Worm (Caenorhabditis elegans) whole organism, L4 larva: ENCODE results near the gene C14C11.4.

Experiments used
- D1046.2 ChIP-seq: fragments of 200-800 bp; sonication (Bioruptor generic); IDR thresholded peaks from 2 replicates; pipeline ENCODE4 v1.3.6; 2022; ENCODE audit warnings: missing genetic modification characterization, missing compliant biosample characterization
- T26A8.4 ChIP-seq: fragments of 200-800 bp; sonication (Bioruptor generic); IDR thresholded peaks from 2 replicates; pipeline ENCODE4 v1.3.6; 2022; ENCODE audit warnings: missing genetic modification characterization, missing compliant biosample characterization
- Y75B8A.6 ChIP-seq: fragments of 200-800 bp; sonication (Bioruptor generic); IDR thresholded peaks from 2 replicates; pipeline ENCODE4 v1.3.6; 2022; ENCODE audit warnings: missing genetic modification reagents, missing genetic modification characterization, missing compliant biosample characterization
- ZK337.2 ChIP-seq: fragments of 200-800 bp; sonication (Bioruptor generic); IDR thresholded peaks from 2 replicates; pipeline ENCODE4 v1.3.6; 2022; ENCODE audit warnings: missing genetic modification reagents, missing genetic modification characterization, missing compliant biosample characterization
- aha-1 ChIP-seq: fragments of 150-350 bp; peaks from one replicate; lab custom pipeline; 2014; ENCODE audit warnings: missing biosample characterization, missing genetic modification characterization
- aly-2 ChIP-seq: sonication (generic microtip); optimal IDR thresholded peaks from 2 replicates; lab custom pipeline; 2018; ENCODE audit warnings: missing biosample characterization, missing genetic modification characterization
- ama-1 ChIP-seq: fragments of 150-350 bp; optimal IDR thresholded peaks from 2 replicates; lab custom pipeline; 2014; ENCODE audit warnings: inconsistent platforms, mixed read lengths
- ceh-28 ChIP-seq: fragments of 150-350 bp; optimal IDR thresholded peaks from 2 replicates; lab custom pipeline; 2014; ENCODE audit warnings: missing biosample characterization, missing genetic modification reagents, missing genetic modification characterization
- ceh-32 ChIP-seq: sonication (generic microtip); optimal IDR thresholded peaks from 2 replicates; lab custom pipeline; 2016; ENCODE audit warnings: mild to moderate bottlenecking, missing genetic modification characterization, missing compliant biosample characterization; ENCODE audit not compliant: poor library complexity
- ceh-62 ChIP-seq: sonication (generic microtip); optimal IDR thresholded peaks from 2 replicates; lab custom pipeline; 2017; ENCODE audit warnings: missing biosample characterization, missing genetic modification characterization
- ceh-82 ChIP-seq: sonication (generic microtip); optimal IDR thresholded peaks from 2 replicates; lab custom pipeline; 2017; ENCODE audit warnings: missing biosample characterization, missing genetic modification characterization
- ctbp-1 ChIP-seq: fragments of 200-800 bp; sonication (Bioruptor generic); IDR thresholded peaks from 2 replicates; pipeline ENCODE4 v1.3.6; 2022; ENCODE audit warnings: missing genetic modification reagents, missing genetic modification characterization, missing compliant biosample characterization
- daf-16 ChIP-seq, 3 experiments: sonication (generic microtip); optimal IDR thresholded peaks; 2 replicates each; lab custom pipeline; 2016 to 2017; ENCODE audit warnings: missing genetic modification characterization in 3 of 3, missing genetic modification reagents in 3 of 3, mild to moderate bottlenecking in 2 of 3, missing compliant biosample characterization in 2 of 3, missing biosample characterization in 1 of 3, moderate library complexity in 1 of 3
- daf-19 ChIP-seq: fragments of 200-800 bp; sonication (Bioruptor generic); conservative IDR thresholded peaks from 2 replicates; pipeline ENCODE4 v1.3.6; 2022; ENCODE audit warnings: missing genetic modification characterization, missing compliant biosample characterization
- dmd-6 ChIP-seq: fragments of 200-800 bp; sonication (Bioruptor generic); IDR thresholded peaks from 2 replicates; pipeline ENCODE4 v1.3.6; 2022; ENCODE audit warnings: missing genetic modification reagents, missing genetic modification characterization, missing compliant biosample characterization
- dmd-8 ChIP-seq: fragments of 200-800 bp; sonication (Bioruptor generic); IDR thresholded peaks from 2 replicates; pipeline ENCODE4 v1.3.6; 2022; ENCODE audit warnings: missing genetic modification characterization, missing compliant biosample characterization
- dpl-1 ChIP-seq: fragments of 150-350 bp; optimal IDR thresholded peaks from 2 replicates; lab custom pipeline; 2014; ENCODE audit warnings: missing biosample characterization, missing genetic modification reagents, missing genetic modification characterization
- dve-1 ChIP-seq: sonication (generic microtip); optimal IDR thresholded peaks from 2 replicates; lab custom pipeline; 2017; ENCODE audit warnings: antibody characterized with exemption, mild to moderate bottlenecking, missing genetic modification characterization, missing compliant biosample characterization; ENCODE audit not compliant: insufficient read depth
- hif-1 ChIP-seq, 2 experiments: sonication (generic microtip); optimal IDR thresholded peaks; 2 replicates each; lab custom pipeline; 2016 to 2017; ENCODE audit warnings: missing compliant biosample characterization in 2 of 2, missing genetic modification characterization in 2 of 2, missing genetic modification reagents in 2 of 2, missing genotype in 2 of 2, mild to moderate bottlenecking in 1 of 2
- hlh-11 ChIP-seq: fragments of 200-800 bp; sonication (Bioruptor generic); optimal IDR thresholded peaks from 2 replicates; lab custom pipeline; 2018; ENCODE audit warnings: mild to moderate bottlenecking, missing genetic modification characterization, missing compliant biosample characterization
- lin-29 ChIP-seq: fragments of 200-800 bp; sonication (Bioruptor generic); IDR thresholded peaks from 2 replicates; pipeline ENCODE4 v1.3.6; 2022; ENCODE audit warnings: missing genetic modification reagents, missing genetic modification characterization, missing compliant biosample characterization
- lin-39 ChIP-seq: fragments of 150-350 bp; optimal IDR thresholded peaks from 2 replicates; lab custom pipeline; 2014; ENCODE audit warnings: missing biosample characterization, missing genetic modification reagents, missing genetic modification characterization
- mdl-1 ChIP-seq, 2 experiments: fragments of 150-350 bp in 1 of 2; sonication (generic microtip) in 1 of 2; optimal IDR thresholded peaks; 2 replicates each; lab custom pipeline; 2014 to 2017; ENCODE audit warnings: missing biosample characterization in 2 of 2, missing genetic modification characterization in 2 of 2
- mxl-3 ChIP-seq: fragments of 200-800 bp; sonication (Bioruptor generic); optimal IDR thresholded peaks from 2 replicates; lab custom pipeline; 2018; ENCODE audit warnings: mild to moderate bottlenecking, missing genetic modification characterization, missing compliant biosample characterization
- nhr-11 ChIP-seq: fragments of 150-350 bp; optimal IDR thresholded peaks from 2 replicates; lab custom pipeline; 2014; ENCODE audit warnings: missing biosample characterization, missing genetic modification characterization
- nhr-237 ChIP-seq: sonication (generic microtip); optimal IDR thresholded peaks from 2 replicates; lab custom pipeline; 2017; ENCODE audit warnings: missing biosample characterization, missing genetic modification characterization
- nhr-28 ChIP-seq: fragments of 150-350 bp; optimal IDR thresholded peaks from 2 replicates; lab custom pipeline; 2014; ENCODE audit warnings: missing biosample characterization, missing genetic modification characterization
- nhr-6 ChIP-seq: fragments of 150-350 bp; optimal IDR thresholded peaks from 2 replicates; lab custom pipeline; 2014; ENCODE audit warnings: missing biosample characterization, missing genetic modification characterization
- nhr-77 ChIP-seq: fragments of 150-350 bp; optimal IDR thresholded peaks from 2 replicates; lab custom pipeline; 2014; ENCODE audit warnings: missing biosample characterization, missing genetic modification characterization
- php-3 ChIP-seq: fragments of 200-800 bp; sonication (Bioruptor generic); IDR thresholded peaks from 2 replicates; pipeline ENCODE4 v1.3.6; 2022; ENCODE audit warnings: missing genetic modification reagents, missing genetic modification characterization, missing compliant biosample characterization
- pqm-1 ChIP-seq: sonication (generic microtip); optimal IDR thresholded peaks from 2 replicates; lab custom pipeline; 2017; ENCODE audit warnings: missing biosample characterization, missing genetic modification characterization
- snpc-4 ChIP-seq: fragments of 150-350 bp; optimal IDR thresholded peaks from 2 replicates; lab custom pipeline; 2014; ENCODE audit warnings: missing biosample characterization, missing genetic modification characterization
- spr-1 ChIP-seq: sonication (generic microtip); optimal IDR thresholded peaks from 2 replicates; lab custom pipeline; 2016; ENCODE audit warnings: mild to moderate bottlenecking, missing genetic modification characterization, missing compliant biosample characterization
- tag-97 ChIP-seq: fragments of 200-800 bp; sonication (Bioruptor generic); IDR thresholded peaks from 2 replicates; pipeline ENCODE4 v1.3.6; 2022; ENCODE audit warnings: missing genetic modification characterization, missing compliant biosample characterization
- zag-1 ChIP-seq: fragments of 150-350 bp; optimal IDR thresholded peaks from 2 replicates; lab custom pipeline; 2014; ENCODE audit warnings: missing biosample characterization, missing genetic modification characterization
- zfp-2 ChIP-seq: sonication (generic microtip); optimal IDR thresholded peaks from 2 replicates; lab custom pipeline; 2016; ENCODE audit warnings: mild to moderate bottlenecking, missing genetic modification characterization, missing compliant biosample characterization
- zip-2 ChIP-seq: fragments of 150-350 bp; optimal IDR thresholded peaks from 2 replicates; lab custom pipeline; 2014; ENCODE audit warnings: missing biosample characterization, missing genetic modification characterization
- ztf-7 ChIP-seq: fragments of 150-350 bp; optimal IDR thresholded peaks from 2 replicates; lab custom pipeline; 2014; ENCODE audit warnings: missing biosample characterization, missing genetic modification characterization

The C14C11.4 gene

ce11 chrV:5696177-5696576 is 48.8 kb downstream of the C14C11.4 start:
- TF ChIP-seq Y75B8A.6, result no peak
- peak; percentile 94 for TF ChIP-seq nhr-28 (tag; lab: Kevin White, UChicago)
- TF ChIP-seq D1046.2 (GFP tag; lab: Robert Waterston, UW), result no peak
- peak; percentile 65 for TF ChIP-seq pqm-1 (tag; lab: Kevin White, UChicago)
- TF ChIP-seq snpc-4 (tag; lab: Kevin White, UChicago), result no peak
- no peak for TF ChIP-seq aly-2 (tag; lab: Kevin White, UChicago)
- TF ChIP-seq nhr-6 (tag; lab: Kevin White, UChicago), result peak; percentile 3
- no peak for TF ChIP-seq daf-16 (GFP tag; optimal IDR thresholded peaks at IDR 0.05; lab: Kevin White, UChicago)
- TF ChIP-seq daf-16 (tag; optimal IDR thresholded peaks at IDR 0.05; lab: Kevin White, UChicago), result peak; percentile 19
- no peak for TF ChIP-seq dmd-6 (GFP tag; lab: Robert Waterston, UW)
- TF ChIP-seq, all 104 proteins: peak for 4

DNA sequence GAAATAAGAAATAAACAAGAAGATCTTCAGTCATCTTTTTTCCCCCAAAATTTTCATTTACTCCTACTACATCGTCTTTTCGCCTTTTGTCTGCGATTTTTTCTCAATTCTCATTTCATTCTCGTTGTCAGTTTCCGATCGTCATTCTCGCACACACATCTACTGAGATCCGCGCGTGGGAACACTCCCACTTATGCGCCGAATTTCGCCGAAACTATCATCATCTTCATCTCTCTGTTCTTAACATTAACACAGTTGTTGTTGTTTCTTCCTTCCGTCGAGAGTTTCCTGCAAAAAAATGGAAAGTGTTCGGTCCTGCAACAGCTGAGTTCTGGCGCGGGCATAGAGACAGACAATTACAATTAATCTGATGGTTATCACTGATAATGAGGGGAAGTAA is 50.2 kb downstream of the C14C11.4 start:
- TF ChIP-seq nhr-11, result no peak
- no peak for TF ChIP-seq snpc-4 (tag; lab: Kevin White, UChicago)
- TF ChIP-seq zag-1 (tag; lab: Kevin White, UChicago), result no peak
- TF ChIP-seq dmd-6 (GFP tag; lab: Robert Waterston, UW), result 0 out of 2 replicates have a peak, but pooled peaks have one; percentile 23
- TF ChIP-seq aha-1, result peak; percentile 69
- TF ChIP-seq spr-1 (tag; lab: Kevin White, UChicago), result no peak
- TF ChIP-seq nhr-28 (tag; lab: Kevin White, UChicago), result peak; percentile 60
- TF ChIP-seq ctbp-1 (GFP tag; lab: Robert Waterston, UW), result no peak
- no peak for TF ChIP-seq hif-1 (tag; optimal IDR thresholded peaks at IDR 0.05; lab: Kevin White, UChicago)
- peak; percentile 18 for TF ChIP-seq hlh-11 (tag; lab: Kevin White, UChicago)
- TF ChIP-seq ceh-28 (tag; lab: Kevin White, UChicago), result no peak
- TF ChIP-seq lin-39 (tag; lab: Kevin White, UChicago), result no peak
- no peak for TF ChIP-seq daf-16 (GFP tag; optimal IDR thresholded peaks at IDR 0.05; lab: Kevin White, UChicago)
- no peak for TF ChIP-seq daf-16 (tag; optimal IDR thresholded peaks at IDR 0.05; lab: Kevin White, UChicago)
- no peak for TF ChIP-seq T26A8.4 (GFP tag; lab: Robert Waterston, UW)

- peak; percentile 34 for TF ChIP-seq mxl-3 (GFP tag; lab: Kevin White, UChicago)
- no peak for TF ChIP-seq dpl-1 (GFP tag; lab: Kevin White, UChicago)
- no peak for TF ChIP-seq dmd-6 (GFP tag; lab: Robert Waterston, UW)
- no peak for TF ChIP-seq ceh-62 (tag; lab: Kevin White, UChicago)
- TF ChIP-seq daf-16 (GFP tag; optimal IDR thresholded peaks at IDR 0.05; lab: Kevin White, UChicago), result no peak
- TF ChIP-seq daf-16 (tag; optimal IDR thresholded peaks at IDR 0.05; lab: Kevin White, UChicago), result no peak
- TF ChIP-seq ztf-7 (tag; lab: Kevin White, UChicago), result no peak
- no peak for TF ChIP-seq zfp-2 (tag; lab: Kevin White, UChicago)
- TF ChIP-seq Y75B8A.6, result no peak
- TF ChIP-seq lin-29 (GFP tag; lab: Robert Waterston, UW), result no peak
- TF ChIP-seq ZK337.2 (GFP tag; lab: Robert Waterston, UW), result no peak
- TF ChIP-seq lin-39 (tag; lab: Kevin White, UChicago), result no peak
- no peak for TF ChIP-seq zip-2 (tag; lab: Kevin White, UChicago)
- TF ChIP-seq nhr-77 (tag; lab: Kevin White, UChicago), result no peak
- peak; percentile 52 for TF ChIP-seq ama-1 (lab: Kevin White, UChicago)
- peak; percentile 12 for TF ChIP-seq hlh-11 (tag; lab: Kevin White, UChicago)
- no peak for TF ChIP-seq nhr-237
- TF ChIP-seq ceh-32 (tag; lab: Kevin White, UChicago), result no peak
- TF ChIP-seq tag-97 (GFP tag; lab: Robert Waterston, UW), result no peak
- TF ChIP-seq ceh-82 (tag; lab: Kevin White, UChicago), result no peak
- no peak for TF ChIP-seq dmd-8 (GFP tag; lab: Robert Waterston, UW)
- TF ChIP-seq daf-19 (GFP tag; lab: Robert Waterston, UW), result no peak
- TF ChIP-seq mdl-1 (tag; optimal IDR thresholded peaks at IDR 0.05; lab: Kevin White, UChicago), result peak in 1 of 2 experiments; percentile 22
- peak; percentile 23 for TF ChIP-seq nhr-28 (tag; lab: Kevin White, UChicago)
- TF ChIP-seq dve-1 (tag; lab: Kevin White, UChicago), result no peak
- TF ChIP-seq php-3 (GFP tag; lab: Robert Waterston, UW), result no peak
These were observed 52.5 kb downstream of the C14C11.4 start, which contains the start of gene clec-1 for ce11 chrV:5699835-5700441. TSS of gene clec-1 (plus strand) at chrV:5700154.
